Worm (Caenorhabditis elegans) whole organism, midembryonic: ENCODE results near the gene bir-2.

Experiments used
- flt-1 ChIP-seq: fragments of 200-800 bp; sonication (Bioruptor generic); IDR thresholded peaks from 2 replicates; pipeline ENCODE4 v1.3.6; 2022; ENCODE audit warnings: missing genetic modification characterization, missing compliant biosample characterization
- ref-1 ChIP-seq: fragments of 200-800 bp; sonication (Bioruptor generic); conservative IDR thresholded peaks from 2 replicates; pipeline ENCODE4 v1.3.6; 2022; ENCODE audit warnings: missing genetic modification reagents, missing genetic modification characterization, missing compliant biosample characterization

ce11 chrV:13551601-13552000 is 17.0 kb upstream of the bir-2 start, which contains the start of the genes C56A3.4 and C56A3.5:
- TF ChIP-seq ref-1 (GFP tag; lab: Robert Waterston, UW), result no peak
- TF ChIP-seq flt-1 (GFP tag; lab: Robert Waterston, UW), result no peak
